Fruit fly (Drosophila melanogaster): ENCODE measurements around the gene Dref.

Gene Dref

DNA sequence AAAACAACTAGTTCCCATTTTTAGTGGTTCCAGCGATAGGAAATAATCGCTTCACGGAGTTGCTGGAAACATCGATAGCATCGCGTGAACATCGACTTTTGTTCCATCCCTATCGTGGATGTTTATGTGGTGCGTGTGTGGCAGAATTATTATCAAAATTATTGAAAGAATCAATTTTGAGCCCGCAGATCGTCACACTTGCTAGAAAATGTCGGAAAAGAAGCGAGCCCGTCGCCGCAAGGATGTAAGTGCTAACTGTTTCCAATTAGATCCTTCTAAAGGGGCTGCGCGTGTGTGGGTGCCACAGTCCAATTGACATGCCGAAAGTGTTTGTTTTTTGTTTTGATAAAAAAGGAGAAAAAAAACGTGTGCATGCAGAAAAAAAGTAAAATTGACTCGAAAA lies 42.3 kb upstream of the Dref start, which contains the start of gene Trp1 (continued):
- TF ChIP-seq CG17912 (GFP tag; optimal IDR thresholded peaks at IDR 0.05) = no peak
- TF ChIP-seq CG13287 (GFP tag; IDR thresholded peaks at IDR 0.05; ENCODE audit: partially characterized antibody) = peak; percentile 95
- TF ChIP-seq amos (GFP tag; IDR thresholded peaks at IDR 0.05; ENCODE audit: partially characterized antibody) = peak; percentile 99
- peak; percentile 27 for TF ChIP-seq CG8924 (tag; optimal IDR thresholded peaks at IDR 0.05)
- no peak for TF ChIP-seq CG2712 (tag; optimal IDR thresholded peaks at IDR 0.05)
- TF ChIP-seq CG6813 (GFP tag; optimal IDR thresholded peaks at IDR 0.05) = no peak
- TF ChIP-seq sens (GFP tag) = peak; percentile 76
- TF ChIP-seq CG42726 (GFP tag; IDR thresholded peaks at IDR 0.05; ENCODE audit: partially characterized antibody) = peak; percentile 97
- peak; percentile 63 for TF ChIP-seq MESR4 (GFP tag; optimal IDR thresholded peaks at IDR 0.05)
- TF ChIP-seq CG4617 (GFP tag; optimal IDR thresholded peaks at IDR 0.05; ENCODE audit: borderline replicate concordance) = peak; percentile 82
- 0 out of 3 replicates have a peak, but pooled peaks have one; percentile 51 for TF ChIP-seq CG34422 (GFP tag; IDR thresholded peaks at IDR 0.05)
- TF ChIP-seq CG16815 (GFP tag; optimal IDR thresholded peaks at IDR 0.05) = no peak
- no peak for TF ChIP-seq eyg (GFP tag; optimal IDR thresholded peaks at IDR 0.05)
- TF ChIP-seq CG10959 (GFP tag; IDR thresholded peaks at IDR 0.05) = no peak
- no peak for TF ChIP-seq CG14441 (GFP tag; IDR thresholded peaks at IDR 0.05)
- TF ChIP-seq cad (GFP tag; optimal IDR thresholded peaks at IDR 0.05) = no peak
- TF ChIP-seq CHES-1-like (GFP tag; optimal IDR thresholded peaks at IDR 0.05) = no peak
- peak; percentile 91 for TF ChIP-seq Sry-δ (GFP tag; optimal IDR thresholded peaks at IDR 0.05)
- no peak for TF ChIP-seq CG8478 (optimal IDR thresholded peaks at IDR 0.05)
- peak; percentile 92 for TF ChIP-seq mld (GFP tag; IDR thresholded peaks at IDR 0.05; ENCODE audit: partially characterized antibody)
- TF ChIP-seq B-H1 (GFP tag; IDR thresholded peaks at IDR 0.05) = no peak
- no peak for TF ChIP-seq az2 (GFP tag; optimal IDR thresholded peaks at IDR 0.05)
- TF ChIP-seq sim (GFP tag; IDR thresholded peaks at IDR 0.05) = no peak
- peak; percentile 19; the same call in 1 of the 2 replicates for TF ChIP-seq onecut (GFP tag; IDR thresholded peaks at IDR 0.05)
- no peak for TF ChIP-seq CG11093 (GFP tag; IDR thresholded peaks at IDR 0.05)
- no peak for TF ChIP-seq CG16863 (GFP tag; optimal IDR thresholded peaks at IDR 0.05)
- no peak for TF ChIP-seq CG3407 (GFP tag; optimal IDR thresholded peaks at IDR 0.05)
- TF ChIP-seq CG8944 (GFP tag; optimal IDR thresholded peaks at IDR 0.05) = no peak
- no peak for TF ChIP-seq Gsc (GFP tag; IDR thresholded peaks at IDR 0.05)
- no peak for TF ChIP-seq lov (optimal IDR thresholded peaks at IDR 0.05)
- no peak for TF ChIP-seq lov (GFP tag; IDR thresholded peaks at IDR 0.05)
- no peak for TF ChIP-seq CG8290 (GFP tag; optimal IDR thresholded peaks at IDR 0.05)
- peak in 1 of 2 experiments; percentile 33 for TF ChIP-seq CG8290 (tag; optimal IDR thresholded peaks at IDR 0.05)
- TF ChIP-seq CG9437 (GFP tag; optimal IDR thresholded peaks at IDR 0.05) = peak; percentile 28
- TF ChIP-seq grau (tag; optimal IDR thresholded peaks at IDR 0.05) = peak; percentile 3
- TF ChIP-seq salm (tag; optimal IDR thresholded peaks at IDR 0.05) = no peak
- no peak for TF ChIP-seq CG10366 (GFP tag; IDR thresholded peaks at IDR 0.05)
- TF ChIP-seq wek (GFP tag; optimal IDR thresholded peaks at IDR 0.05) = no peak
- TF ChIP-seq BEAF-32 (GFP tag; optimal IDR thresholded peaks at IDR 0.05) = peak; percentile 94
- peak; percentile 80; the same call in 3 of the 4 replicates for TF ChIP-seq chinmo (GFP tag; IDR thresholded peaks at IDR 0.05; ENCODE audit: partially characterized antibody)
- TF ChIP-seq bowl (GFP tag; IDR thresholded peaks at IDR 0.05) = no peak
- TF ChIP-seq trh (GFP tag; optimal IDR thresholded peaks at IDR 0.05) = no peak
- TF ChIP-seq CG17385 (GFP tag; optimal IDR thresholded peaks at IDR 0.05) = no peak
- TF ChIP-seq ken (GFP tag; IDR thresholded peaks at IDR 0.05) = no peak
- TF ChIP-seq nerfin-2 (GFP tag; IDR thresholded peaks at IDR 0.05; ENCODE audit: partially characterized antibody) = peak; percentile 88
- peak; percentile 9 for TF ChIP-seq Dek (tag; optimal IDR thresholded peaks at IDR 0.05)
- peak; percentile 97 for TF ChIP-seq Opbp (GFP tag; IDR thresholded peaks at IDR 0.05; ENCODE audit: partially characterized antibody)
- peak in 1 of 2 experiments; percentile 12 for TF ChIP-seq Hr51 (GFP tag; optimal IDR thresholded peaks at IDR 0.05)
- TF ChIP-seq CG30020 (tag; optimal IDR thresholded peaks at IDR 0.05) = peak; percentile 63
- TF ChIP-seq CG6254 (GFP tag; optimal IDR thresholded peaks at IDR 0.05) = no peak
- peak; percentile 95 for TF ChIP-seq inv (GFP tag; IDR thresholded peaks at IDR 0.05; ENCODE audit: partially characterized antibody)

Measured in whole organism, embryonic.